Worm (Caenorhabditis elegans) whole organism, L1 larva: ENCODE results near the gene mlh-1.

Source experiments
- ceh-8 ChIP-seq: fragments of 200-800 bp; sonication (Bioruptor generic); optimal IDR thresholded peaks from 2 replicates; lab custom pipeline; 2018; ENCODE audit warnings: mild to moderate bottlenecking, missing genetic modification characterization, moderate library complexity, missing compliant biosample characterization
- fkh-8 ChIP-seq: sonication (generic microtip); optimal IDR thresholded peaks from 2 replicates; lab custom pipeline; 2016; ENCODE audit warnings: mild to moderate bottlenecking, missing genetic modification characterization, missing compliant biosample characterization
- fos-1 ChIP-seq: fragments of 150-350 bp; optimal IDR thresholded peaks from 2 replicates; lab custom pipeline; 2014; ENCODE audit warnings: missing biosample characterization, missing genetic modification characterization
- lir-3 ChIP-seq: sonication (generic microtip); optimal IDR thresholded peaks from 2 replicates; lab custom pipeline; 2016; ENCODE audit warnings: mild to moderate bottlenecking, missing genetic modification characterization, moderate library complexity, missing compliant biosample characterization; ENCODE audit not compliant: poor library complexity
- lsy-2 ChIP-seq, 2 experiments: fragments of 150-350 bp; optimal IDR thresholded peaks; 2 replicates each; lab custom pipeline; 2014; ENCODE audit warnings: missing biosample characterization in 2 of 2, missing genetic modification characterization in 2 of 2
- nhr-237 ChIP-seq: fragments of 150-350 bp; optimal IDR thresholded peaks from 2 replicates; lab custom pipeline; 2014; ENCODE audit warnings: missing biosample characterization, missing genetic modification characterization
- nhr-77 ChIP-seq: fragments of 150-350 bp; optimal IDR thresholded peaks from 2 replicates; lab custom pipeline; 2014; ENCODE audit warnings: missing biosample characterization, missing genetic modification characterization
- pqm-1 ChIP-seq: sonication (generic microtip); optimal IDR thresholded peaks from 3 replicates; lab custom pipeline; 2017; ENCODE audit warnings: missing biosample characterization, missing genetic modification characterization
- tbx-2 ChIP-seq: sonication (generic microtip); optimal IDR thresholded peaks from 2 replicates; lab custom pipeline; 2016; ENCODE audit warnings: missing genetic modification characterization, missing compliant biosample characterization
- unc-62 ChIP-seq: fragments of 150-350 bp; optimal IDR thresholded peaks from 2 replicates; lab custom pipeline; 2014; ENCODE audit warnings: missing biosample characterization, missing genetic modification reagents, missing genetic modification characterization

ce11 chrIII:13535735-13536390, 21.5 kb upstream of the mlh-1 start:
- TF ChIP-seq lsy-2 (tag; optimal IDR thresholded peaks at IDR 0.05; lab: Kevin White, UChicago): no peak
- TF ChIP-seq nhr-77 (tag; lab: Kevin White, UChicago): no peak
- no peak for TF ChIP-seq tbx-2 (tag; lab: Kevin White, UChicago)
- no peak for TF ChIP-seq pqm-1 (tag; lab: Kevin White, UChicago)
- TF ChIP-seq unc-62 (GFP tag; lab: Kevin White, UChicago): no peak
- no peak for TF ChIP-seq fkh-8 (tag; lab: Kevin White, UChicago)
- TF ChIP-seq fos-1 (tag; lab: Kevin White, UChicago): no peak
- TF ChIP-seq nhr-237 (tag; lab: Kevin White, UChicago): no peak
- no peak for TF ChIP-seq ceh-8 (GFP tag; lab: Kevin White, UChicago)
- no peak for TF ChIP-seq lir-3
